Fruit fly (Drosophila melanogaster) whole organism, wandering third instar larva: ENCODE results near the gene Tmem43.

Source experiments
- Abd-B ChIP-seq: fragments of >200 bp; optimal IDR thresholded peaks from 2 replicates; lab custom pipeline; 2017; ENCODE audit warnings: missing biosample characterization, missing genetic modification characterization
- CG32264 ChIP-seq: fragments of 200-800 bp; sonication (Bioruptor generic); optimal IDR thresholded peaks from 2 replicates; lab custom pipeline; 2016; ENCODE audit warnings: missing biosample characterization, missing genetic modification characterization
- CG9705 ChIP-seq: fragments of 200-800 bp; sonication (Bioruptor generic); optimal IDR thresholded peaks from 2 replicates; lab custom pipeline; 2018; ENCODE audit warnings: missing biosample characterization, mild to moderate bottlenecking, missing genetic modification characterization
- CrebA ChIP-seq: fragments of 200-800 bp; sonication (Bioruptor generic); optimal IDR thresholded peaks from 2 replicates; lab custom pipeline; 2016; ENCODE audit warnings: missing biosample characterization, mild to moderate bottlenecking, missing genetic modification characterization, borderline replicate concordance
- Dif ChIP-seq: fragments of 200-275, 200-300 bp; sonication (Bioruptor generic); optimal IDR thresholded peaks from 2 replicates; lab custom pipeline; 2018; ENCODE audit warnings: missing biosample characterization, missing genetic modification characterization; ENCODE audit not compliant: partially characterized antibody
- HLH106 ChIP-seq: fragments of 200-800 bp; optimal IDR thresholded peaks from 3 replicates; lab custom pipeline; 2019; ENCODE audit warnings: missing biosample characterization, mild to moderate bottlenecking, missing genetic modification characterization, moderate library complexity
- Hr83 ChIP-seq: fragments of 200-300 bp; sonication (Bioruptor generic); optimal IDR thresholded peaks from 2 replicates; lab custom pipeline; 2016; ENCODE audit warnings: missing biosample characterization, mild to moderate bottlenecking, missing genetic modification characterization, moderate library complexity; ENCODE audit not compliant: poor library complexity, severe bottlenecking
- Jra ChIP-seq: sonication (Bioruptor generic); optimal IDR thresholded peaks from 2 replicates; lab custom pipeline; 2016; ENCODE audit warnings: missing biosample characterization, missing genetic modification characterization
- Mio ChIP-seq: sonication (Bioruptor generic); optimal IDR thresholded peaks from 2 replicates; lab custom pipeline; 2016; ENCODE audit warnings: missing biosample characterization, missing genetic modification characterization
- Myc ChIP-seq: fragments of >200 bp; optimal IDR thresholded peaks from 2 replicates; lab custom pipeline; 2017
- Rel ChIP-seq, 2 experiments: fragments of 200-800 bp; sonication (Bioruptor generic) in 1 of 2; optimal IDR thresholded peaks; 2 replicates in 1 of 2; 3 replicates in 1 of 2; lab custom pipeline; 2016 to 2019; ENCODE audit warnings: mild to moderate bottlenecking in 2 of 2, missing biosample characterization in 2 of 2, missing genetic modification characterization in 2 of 2, moderate library complexity in 1 of 2
- Sp1 ChIP-seq: fragments of 200-800 bp; sonication (Bioruptor generic); optimal IDR thresholded peaks from 3 replicates; lab custom pipeline; 2019; ENCODE audit warnings: missing biosample characterization, mild to moderate bottlenecking, missing genetic modification characterization, moderate library complexity
- Vsx2 ChIP-seq: fragments of 200-300, 225-300 bp; sonication (Bioruptor generic); optimal IDR thresholded peaks from 2 replicates; lab custom pipeline; 2018; ENCODE audit warnings: missing biosample characterization, missing genetic modification characterization; ENCODE audit not compliant: partially characterized antibody
- brk ChIP-seq: fragments of 200-800 bp; sonication (Bioruptor generic); optimal IDR thresholded peaks from 2 replicates; lab custom pipeline; 2016; ENCODE audit warnings: missing biosample characterization, mild to moderate bottlenecking, missing genetic modification characterization
- dl ChIP-seq, 2 experiments: fragments of 175-275, 200-275 bp in 1 of 2; fragments of 200-275 bp in 1 of 2; sonication (Bioruptor generic); optimal IDR thresholded peaks; lab custom pipeline; 2018; ENCODE audit warnings: mild to moderate bottlenecking in 2 of 2, missing biosample characterization in 2 of 2, missing genetic modification characterization in 2 of 2, moderate library complexity in 2 of 2; ENCODE audit not compliant: partially characterized antibody in 2 of 2, insufficient read depth in 1 of 2
- dsf ChIP-seq: sonication (Bioruptor generic); optimal IDR thresholded peaks from 2 replicates; lab custom pipeline; 2016; ENCODE audit warnings: missing biosample characterization, missing genetic modification characterization, borderline replicate concordance
- ey ChIP-seq: fragments of 200-800 bp; sonication (Bioruptor generic); optimal IDR thresholded peaks from 2 replicates; lab custom pipeline; 2016; ENCODE audit warnings: missing biosample characterization, missing genetic modification characterization
- foxo ChIP-seq, 2 experiments: fragments of 200-800 bp; sonication (Bioruptor generic); optimal IDR thresholded peaks; 2 replicates in 1 of 2; 3 replicates in 1 of 2; lab custom pipeline; 2016 to 2017; ENCODE audit warnings: missing biosample characterization in 2 of 2, missing genetic modification characterization in 2 of 2
- fru ChIP-seq: fragments of 200-800 bp; sonication (Bioruptor generic); optimal IDR thresholded peaks from 3 replicates; lab custom pipeline; 2016; ENCODE audit warnings: missing biosample characterization, mild to moderate bottlenecking, missing genetic modification characterization
- h ChIP-seq: fragments of 200-800 bp; sonication (Bioruptor generic); optimal IDR thresholded peaks from 3 replicates; lab custom pipeline; 2016; ENCODE audit warnings: missing biosample characterization, mild to moderate bottlenecking, missing genetic modification characterization
- jim ChIP-seq: fragments of 175-275, 200-325 bp; sonication (Bioruptor generic); optimal IDR thresholded peaks from 2 replicates; lab custom pipeline; 2016; ENCODE audit warnings: missing biosample characterization, mild to moderate bottlenecking, missing genetic modification characterization
- lola ChIP-seq: fragments of >200 bp; optimal IDR thresholded peaks from 2 replicates; lab custom pipeline; 2017; ENCODE audit warnings: missing biosample characterization, missing genetic modification characterization
- pan ChIP-seq: fragments of >200 bp; optimal IDR thresholded peaks from 2 replicates; lab custom pipeline; 2017
- sage ChIP-seq: fragments of 200-800 bp; sonication (Bioruptor generic); optimal IDR thresholded peaks from 2 replicates; lab custom pipeline; 2016; ENCODE audit warnings: missing biosample characterization, mild to moderate bottlenecking, missing genetic modification characterization
- sv ChIP-seq: fragments of 200-800 bp; sonication (Bioruptor generic); optimal IDR thresholded peaks from 3 replicates; lab custom pipeline; 2016; ENCODE audit warnings: missing biosample characterization, missing genetic modification characterization
- tai ChIP-seq: sonication (Bioruptor generic); optimal IDR thresholded peaks from 2 replicates; lab custom pipeline; 2016; ENCODE audit warnings: missing biosample characterization, missing genetic modification characterization
- woc ChIP-seq: sonication (Bioruptor generic); optimal IDR thresholded peaks from 2 replicates; lab custom pipeline; 2016; ENCODE audit warnings: missing biosample characterization, mild to moderate bottlenecking, missing genetic modification characterization

The Tmem43 gene

DNA sequence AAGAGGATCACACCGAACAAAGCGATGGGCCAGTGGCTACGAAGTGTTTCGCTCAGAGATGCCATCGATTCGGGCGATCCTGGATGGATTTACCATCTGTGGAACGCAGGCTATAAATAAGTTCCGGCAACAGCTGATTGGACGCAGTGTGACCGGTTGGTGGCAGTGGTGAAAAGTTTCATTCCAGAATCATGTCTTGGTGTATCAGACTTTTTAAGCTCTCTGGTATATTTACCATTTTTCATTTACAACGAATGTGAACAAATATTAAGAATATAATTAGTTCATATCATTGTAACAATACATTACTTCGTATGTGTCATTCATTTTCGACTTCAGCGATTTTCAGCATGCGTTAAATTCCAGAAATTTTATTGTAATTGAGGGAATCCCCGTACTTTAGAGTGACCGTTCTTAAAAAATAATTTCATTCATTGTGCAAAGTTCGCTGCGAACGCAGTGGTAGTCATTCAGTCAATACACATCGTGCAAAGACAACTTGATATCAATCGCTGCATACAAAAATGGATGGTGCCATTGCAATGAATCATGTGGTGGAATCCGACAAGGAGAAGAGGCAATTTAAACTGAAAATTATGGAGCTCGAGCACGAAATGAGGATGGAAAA lies at the start of gene Tmem43:
Tmem43 (minus strand) TSS at position 152 of the 628 bp plus-strand sequence.
- TF ChIP-seq h (GFP tag; lab: Kevin White, UChicago) (no peak), fru (no peak), CG32264 (no peak), ey (GFP tag; lab: Kevin White, UChicago) (no peak), Abd-B (GFP tag; lab: Kevin White, UChicago) (no peak), woc (GFP tag; lab: Kevin White, UChicago) (no peak), HLH106 (tag; lab: Kevin White, UChicago) (no peak), Rel (GFP tag; optimal IDR thresholded peaks at IDR 0.05; lab: Kevin White, UChicago) (no peak), Rel (tag; optimal IDR thresholded peaks at IDR 0.05; lab: Kevin White, UChicago) (peak; percentile 99), pan (lab: Kevin White, UChicago) (no peak)

DNA sequence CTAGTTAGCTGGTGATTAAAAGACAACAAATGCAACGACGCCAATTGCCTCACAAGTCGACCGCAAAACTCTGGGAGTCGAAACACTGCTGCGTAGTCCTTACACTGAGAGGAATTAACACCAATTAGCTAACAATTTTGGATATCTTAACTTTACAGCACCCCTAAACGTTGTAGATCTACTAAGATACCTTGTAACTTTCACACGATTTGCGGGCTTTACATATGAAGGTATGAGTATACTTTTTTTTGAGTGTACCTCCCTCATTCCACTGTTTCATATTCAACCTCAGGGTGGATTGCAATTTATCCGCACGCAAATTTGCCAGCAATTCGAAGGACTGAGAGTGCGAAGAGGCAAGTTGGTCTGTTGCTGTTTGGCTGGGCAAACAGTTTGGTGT lies 48.6 kb upstream of the Tmem43 start:
- TF ChIP-seq Mio (GFP tag; lab: Kevin White, UChicago), result no peak
- TF ChIP-seq brk (GFP tag; lab: Kevin White, UChicago), result no peak
- no peak for TF ChIP-seq dl (GFP tag; optimal IDR thresholded peaks at IDR 0.05; lab: Kevin White, UChicago; ENCODE audit: insufficient read depth in 1 of 2, partially characterized antibody in 2 of 2)
- TF ChIP-seq dsf (GFP tag; lab: Kevin White, UChicago), result no peak
- TF ChIP-seq foxo (GFP tag; optimal IDR thresholded peaks at IDR 0.05; lab: Kevin White, UChicago), result no peak
- no peak for TF ChIP-seq Jra (GFP tag; lab: Kevin White, UChicago)
- TF ChIP-seq ey (GFP tag; lab: Kevin White, UChicago), result no peak
- no peak for TF ChIP-seq sv (GFP tag; lab: Kevin White, UChicago)
- TF ChIP-seq CrebA (GFP tag; lab: Kevin White, UChicago), result no peak
- no peak for TF ChIP-seq lola

DNA sequence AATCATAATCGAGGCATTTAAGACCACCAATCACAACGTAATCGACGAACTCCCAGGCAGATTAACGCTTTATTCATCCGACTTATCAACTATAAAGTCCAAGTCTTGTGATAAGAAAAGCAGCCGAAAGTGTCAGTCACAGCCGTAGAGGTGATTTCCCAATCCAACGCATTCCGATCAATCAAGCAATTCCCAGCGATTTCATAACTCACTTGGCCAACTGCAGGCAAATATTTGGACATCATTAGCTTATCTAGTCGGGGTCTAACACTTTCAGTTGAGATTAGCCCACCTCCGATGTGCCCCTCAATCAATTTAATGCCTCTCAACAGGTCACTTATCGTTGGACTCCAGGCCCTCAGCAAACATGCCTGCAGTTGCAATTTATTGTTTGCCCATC lies 48.1 kb upstream of the Tmem43 start:
- TF ChIP-seq brk (GFP tag; lab: Kevin White, UChicago) (no peak), CrebA (GFP tag; lab: Kevin White, UChicago) (no peak), Dif (no peak), Rel (GFP tag; optimal IDR thresholded peaks at IDR 0.05; lab: Kevin White, UChicago) (no peak), Rel (tag; optimal IDR thresholded peaks at IDR 0.05; lab: Kevin White, UChicago) (no peak), Abd-B (GFP tag; lab: Kevin White, UChicago) (no peak), Jra (GFP tag; lab: Kevin White, UChicago) (no peak), tai (no peak), Hr83 (GFP tag; lab: Kevin White, UChicago) (no peak), dsf (GFP tag; lab: Kevin White, UChicago) (no peak), jim (GFP tag; lab: Kevin White, UChicago) (no peak), Vsx2 (GFP tag; lab: Kevin White, UChicago) (no peak), sage (GFP tag; lab: Kevin White, UChicago) (no peak), foxo (GFP tag; optimal IDR thresholded peaks at IDR 0.05; lab: Kevin White, UChicago) (no peak), CG9705 (GFP tag; lab: Kevin White, UChicago) (no peak), pan (lab: Kevin White, UChicago) (no peak), HLH106 (tag; lab: Kevin White, UChicago) (no peak), Myc (lab: Kevin White, UChicago) (no peak), Sp1 (GFP tag; lab: Kevin White, UChicago) (no peak)

DNA sequence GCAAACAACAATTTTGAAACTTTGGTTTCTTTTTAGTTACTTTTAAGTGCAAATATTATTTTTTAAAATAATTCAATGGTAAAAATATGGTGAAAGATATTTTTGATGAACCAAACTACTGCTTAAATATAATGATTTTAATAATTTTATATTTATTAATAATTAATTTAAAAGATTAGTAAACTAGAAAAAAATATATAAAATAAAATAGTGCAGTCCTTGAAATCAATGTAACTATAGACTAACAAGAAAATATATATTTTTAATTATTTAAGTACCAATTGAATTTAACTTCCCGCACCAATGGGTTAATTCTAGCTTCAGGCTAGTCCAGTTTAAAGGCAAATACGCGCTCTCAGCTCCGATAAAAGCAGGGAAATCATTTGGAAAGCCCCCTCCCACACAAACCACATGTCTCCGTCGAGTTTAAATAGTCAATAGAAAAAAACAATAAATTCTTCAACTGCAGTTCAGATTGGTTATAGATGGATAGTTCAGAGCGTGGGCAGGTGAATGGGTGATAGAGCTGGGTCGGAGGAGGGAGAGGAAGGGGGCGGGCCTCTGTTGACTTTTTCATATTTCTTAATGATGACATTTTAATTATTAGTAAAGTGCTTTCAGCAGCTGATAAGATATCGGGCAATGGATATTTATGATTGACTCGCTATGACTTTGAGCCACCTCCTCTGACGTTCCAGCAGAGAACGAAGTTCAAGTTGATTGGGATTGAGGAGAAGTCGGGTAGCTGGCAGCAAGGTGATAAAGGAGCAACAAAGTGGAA lies 47.2 kb upstream of the Tmem43 start:
- no peak for TF ChIP-seq Rel (GFP tag; optimal IDR thresholded peaks at IDR 0.05; lab: Kevin White, UChicago)
- TF ChIP-seq Rel (tag; optimal IDR thresholded peaks at IDR 0.05; lab: Kevin White, UChicago), result peak; percentile 1
- TF ChIP-seq Dif, result no peak
